Worm (Caenorhabditis elegans): ENCODE measurements around the gene ubc-23.
A peak's percentile ranks its signal among the peaks of the same experiment; 100 is the strongest.

ubc-23 gene

DNA sequence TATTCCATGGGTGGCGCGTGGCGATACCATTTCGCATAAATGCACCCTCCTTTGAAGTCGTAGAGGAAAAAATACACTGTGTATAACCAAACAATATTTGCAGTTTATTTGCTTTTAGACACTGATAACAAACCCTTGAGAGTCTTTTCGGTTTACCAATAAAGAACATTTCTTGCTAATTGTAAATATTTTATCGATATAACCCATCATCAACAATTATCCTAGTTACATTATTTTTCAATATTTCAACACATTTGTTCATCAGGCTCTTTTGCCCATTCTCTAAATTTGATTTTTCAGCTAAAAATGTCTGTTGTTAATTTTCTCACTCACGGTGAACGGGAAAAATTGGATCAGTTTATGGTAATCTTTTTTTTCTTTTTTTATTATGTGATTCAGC lies at the start of gene ubc-23:
ubc-23 (plus strand) TSS at position 301 of the 400 bp plus-strand sequence.
- TF ChIP-seq D1046.2 (GFP tag; IDR thresholded peaks at IDR 0.05) (no peak), nhr-25 (tag; optimal IDR thresholded peaks at IDR 0.05; ENCODE audit: borderline replicate concordance, insufficient read depth) (no peak), Y48G9A.11 (GFP tag; IDR thresholded peaks at IDR 0.05) (no peak), egl-27 (tag; optimal IDR thresholded peaks at IDR 0.05) (no peak), gei-8 (GFP tag; optimal IDR thresholded peaks at IDR 0.05) (no peak), nhr-77 (tag; optimal IDR thresholded peaks at IDR 0.05) (no peak), mdl-1 (tag; optimal IDR thresholded peaks at IDR 0.05) (no peak), dve-1 (tag; optimal IDR thresholded peaks at IDR 0.05; ENCODE audit: insufficient read depth) (no peak), nhr-76 (tag; optimal IDR thresholded peaks at IDR 0.05) (no peak), nhr-42 (GFP tag; IDR thresholded peaks at IDR 0.05) (no peak), Y75B8A.6 (GFP tag; IDR thresholded peaks at IDR 0.05) (no peak), dmd-9 (GFP tag; IDR thresholded peaks at IDR 0.05) (no peak), spr-1 (tag; optimal IDR thresholded peaks at IDR 0.05) (no peak), ama-1 (optimal IDR thresholded peaks at IDR 0.05) (no peak), madf-9 (GFP tag; conservative IDR thresholded peaks at IDR 0.05) (no peak)

DNA sequence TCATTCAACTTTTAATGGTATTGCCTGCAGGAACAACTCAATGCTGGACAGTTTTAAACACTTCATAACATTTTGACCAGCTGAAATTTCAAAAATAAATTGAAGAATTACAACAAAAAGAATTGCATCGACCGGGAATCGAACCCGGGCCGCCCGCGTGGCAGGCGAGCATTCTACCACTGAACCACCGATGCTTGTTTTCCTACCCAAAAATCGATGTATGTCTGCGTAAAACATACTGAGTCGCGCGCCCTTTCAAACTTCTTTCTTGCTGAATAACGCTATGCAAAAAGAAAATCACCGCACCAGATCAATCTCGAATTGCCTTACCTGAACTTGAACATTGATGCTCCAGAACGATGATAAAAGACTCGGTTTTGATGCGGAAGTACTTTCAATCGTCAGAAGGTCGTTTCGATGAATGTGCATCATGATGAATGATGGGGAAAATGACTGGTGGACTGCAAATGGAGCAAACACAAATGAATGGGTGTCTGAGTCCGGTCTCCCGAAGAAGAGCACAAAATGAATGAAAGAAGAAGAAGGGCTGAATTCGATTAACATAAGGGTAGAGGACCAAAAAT lies 47.3 kb upstream of the ubc-23 start, which contains the start of gene R04E5.7:
R04E5.7 (minus strand) TSS at position 564 of the 584 bp plus-strand sequence.
- TF ChIP-seq snpc-4 (tag; optimal IDR thresholded peaks at IDR 0.05) (no peak), hmg-1.1 (GFP tag; IDR thresholded peaks at IDR 0.05) (peak; percentile 69), ztf-7 (tag; optimal IDR thresholded peaks at IDR 0.05) (no peak), snpc-1.2 (GFP tag; IDR thresholded peaks at IDR 0.05) (peak; percentile 82), unc-130 (GFP tag; optimal IDR thresholded peaks at IDR 0.05) (no peak), zag-1 (tag; optimal IDR thresholded peaks at IDR 0.05) (no peak), nhr-102 (tag; optimal IDR thresholded peaks at IDR 0.05) (peak; percentile 22), dpl-1 (GFP tag; optimal IDR thresholded peaks at IDR 0.05) (no peak), ZK337.2 (GFP tag; IDR thresholded peaks at IDR 0.05) (no peak), madf-9 (GFP tag; conservative IDR thresholded peaks at IDR 0.05) (peak; percentile 59; the same call in 1 of the 2 replicates), F49E8.2 (tag; optimal IDR thresholded peaks at IDR 0.05; ENCODE audit: borderline replicate concordance) (no peak), Y105C5A.15 (GFP tag; IDR thresholded peaks at IDR 0.05) (no peak), lin-1 (GFP tag; IDR thresholded peaks at IDR 0.05) (0 out of 2 replicates have a peak, but pooled peaks have one; percentile 27), daf-19 (GFP tag; conservative IDR thresholded peaks at IDR 0.05) (0 out of 2 replicates have a peak, but pooled peaks have one; percentile 16), T26A8.4 (GFP tag; IDR thresholded peaks at IDR 0.05) (no peak), egl-27 (tag; optimal IDR thresholded peaks at IDR 0.05) (no peak), lin-15B (tag; optimal IDR thresholded peaks at IDR 0.05) (no peak), pqm-1 (tag; optimal IDR thresholded peaks at IDR 0.05) (no peak), zip-2 (tag; optimal IDR thresholded peaks at IDR 0.05) (no peak), lin-38 (GFP tag; IDR thresholded peaks at IDR 0.05) (peak; percentile 62), mxl-3 (GFP tag; optimal IDR thresholded peaks at IDR 0.05) (peak; percentile 34), dmd-6 (GFP tag; IDR thresholded peaks at IDR 0.05) (peak; percentile 57), lsy-2 (tag; optimal IDR thresholded peaks at IDR 0.05) (peak in 1 of 2 experiments; percentile 42), rbr-2 (tag; optimal IDR thresholded peaks at IDR 0.05) (peak; percentile 54), ctbp-1 (GFP tag; IDR thresholded peaks at IDR 0.05) (peak; percentile 52; the same call in 1 of the 2 replicates), F44E2.7 (GFP tag; IDR thresholded peaks at IDR 0.05) (0 out of 2 replicates have a peak, but pooled peaks have one; percentile 42), ztf-11 (tag; optimal IDR thresholded peaks at IDR 0.05) (no peak), hlh-30 (tag; optimal IDR thresholded peaks at IDR 0.05; ENCODE audit: insufficient read depth) (peak; percentile 65), sdz-12 (GFP tag; optimal IDR thresholded peaks at IDR 0.05) (no peak), pha-4 (GFP tag; IDR thresholded peaks at IDR 0.05) (peak; percentile 52; the same call in 1 of the 2 replicates), pha-4 (tag; optimal IDR thresholded peaks at IDR 0.05) (no peak), lim-7 (GFP tag; IDR thresholded peaks at IDR 0.05) (peak; percentile 64; the same call in 1 of the 2 replicates), spr-1 (tag; optimal IDR thresholded peaks at IDR 0.05) (no peak), ceh-82 (tag; optimal IDR thresholded peaks at IDR 0.05) (no peak), egl-43 (GFP tag; IDR thresholded peaks at IDR 0.05) (peak; percentile 82), mes-2 (tag; optimal IDR thresholded peaks at IDR 0.05; ENCODE audit: poor library complexity, severe bottlenecking) (peak; percentile 58)
